Worm (Caenorhabditis elegans) whole organism, L3 larva: ENCODE results near the gene syd-2.

ENCODE experiments used
- ceh-9 ChIP-seq: sonication (generic microtip); optimal IDR thresholded peaks from 2 replicates; lab custom pipeline; 2018; ENCODE audit warnings: missing biosample characterization, missing genetic modification characterization
- elt-1 ChIP-seq: fragments of 150-350 bp; optimal IDR thresholded peaks from 2 replicates; lab custom pipeline; 2014; ENCODE audit warnings: missing biosample characterization, missing genetic modification characterization
- fos-1 ChIP-seq: fragments of 150-350 bp; optimal IDR thresholded peaks from 2 replicates; lab custom pipeline; 2014; ENCODE audit warnings: missing biosample characterization, missing genetic modification characterization
- jun-1 ChIP-seq: fragments of 150-350 bp; optimal IDR thresholded peaks from 2 replicates; lab custom pipeline; 2014; ENCODE audit warnings: missing biosample characterization, missing genetic modification reagents, missing genetic modification characterization
- lin-15B ChIP-seq: fragments of 150-350 bp; optimal IDR thresholded peaks from 2 replicates; lab custom pipeline; 2014; ENCODE audit warnings: missing biosample characterization, missing genetic modification characterization
- nhr-11 ChIP-seq: fragments of 150-350 bp; optimal IDR thresholded peaks from 2 replicates; lab custom pipeline; 2014; ENCODE audit warnings: missing biosample characterization, missing genetic modification characterization
- nhr-28 ChIP-seq: fragments of 150-350 bp; optimal IDR thresholded peaks from 2 replicates; lab custom pipeline; 2014; ENCODE audit warnings: missing biosample characterization, missing genetic modification characterization
- unc-62 ChIP-seq: fragments of 150-350 bp; sonication (generic microtip); optimal IDR thresholded peaks from 4 replicates; lab custom pipeline; 2014; ENCODE audit warnings: missing biosample characterization, missing genetic modification reagents, missing genetic modification characterization
- zag-1 ChIP-seq: fragments of 150-350 bp; optimal IDR thresholded peaks from 2 replicates; lab custom pipeline; 2014; ENCODE audit warnings: missing biosample characterization, missing genetic modification characterization
- ztf-11 ChIP-seq: fragments of 150-350 bp; optimal IDR thresholded peaks from 2 replicates; lab custom pipeline; 2014; ENCODE audit warnings: missing biosample characterization, missing genetic modification characterization

DNA sequence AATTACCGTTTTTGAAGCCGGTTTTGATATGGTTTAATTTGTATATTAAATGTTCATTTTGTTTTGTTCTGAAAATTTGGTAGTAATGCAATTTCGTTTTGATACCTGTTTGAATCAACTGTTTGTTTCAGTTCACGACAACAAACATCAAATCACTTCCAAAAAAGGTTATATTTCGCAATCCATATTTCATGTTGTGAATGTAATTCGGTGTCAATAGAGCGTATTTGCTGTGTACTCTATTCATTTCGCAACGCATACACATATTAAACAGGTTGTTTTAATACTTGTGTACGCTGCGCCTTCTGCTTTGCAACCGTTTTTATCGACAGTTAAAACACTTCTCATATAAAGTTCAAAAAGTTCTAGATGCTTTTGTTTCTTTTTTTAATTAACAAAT lies 21.4 kb upstream of the syd-2 start:
- TF ChIP-seq nhr-11 (tag; lab: Kevin White, UChicago) (no peak), zag-1 (no peak), unc-62 (GFP tag; lab: Kevin White, UChicago) (no peak), fos-1 (tag; lab: Kevin White, UChicago) (no peak), ceh-9 (no peak), ztf-11 (no peak), nhr-28 (tag; lab: Kevin White, UChicago) (no peak), jun-1 (tag; lab: Kevin White, UChicago) (no peak), lin-15B (peak; percentile 75), elt-1 (tag; lab: Kevin White, UChicago) (no peak)
